Comparison of ENCODE assay signal across 3 worm cellular contexts in genomic region chrII:6715853-6716252, ce11.
A peak's percentile ranks its signal among the peaks of the same experiment; 100 is the strongest.
TF ChIP-seq lines count a peak whose summit lies in the region.

No protein-coding gene starts in this region.

TF ChIP-seq in whole organism, L1 larva, 84 proteins besides CTCF, POLR2A, EP300 and RAD21:
- TF ChIP-seq blmp-1 (tag; optimal IDR thresholded peaks at IDR 0.05; lab: Kevin White, UChicago) (peak; percentile 86), ets-5 (GFP tag; IDR thresholded peaks at IDR 0.05; lab: Robert Waterston, UW) (no peak)

TF ChIP-seq in whole organism, L2 larva, 48 proteins besides CTCF, POLR2A, EP300 and RAD21:
- peak; percentile 42 for TF ChIP-seq nhr-21 (tag; optimal IDR thresholded peaks at IDR 0.05; lab: Kevin White, UChicago)
- TF ChIP-seq sma-9 (GFP tag; optimal IDR thresholded peaks at IDR 0.05; lab: Kevin White, UChicago): peak; percentile 59
- TF ChIP-seq sma-9 (tag; optimal IDR thresholded peaks at IDR 0.05; lab: Kevin White, UChicago): no peak
- no peak for TF ChIP-seq elt-1 (tag; optimal IDR thresholded peaks at IDR 0.05; lab: Kevin White, UChicago)

TF ChIP-seq in whole organism, L3 larva, 47 proteins besides CTCF, POLR2A, EP300 and RAD21:
- TF ChIP-seq nhr-23 (tag; optimal IDR thresholded peaks at IDR 0.05; lab: Kevin White, UChicago) (peak; percentile 46), nhr-25 (tag; optimal IDR thresholded peaks at IDR 0.05; lab: Kevin White, UChicago) (no peak), elt-1 (tag; optimal IDR thresholded peaks at IDR 0.05; lab: Kevin White, UChicago) (no peak), nhr-237 (tag; optimal IDR thresholded peaks at IDR 0.05; lab: Kevin White, UChicago) (no peak), nhr-43 (tag; optimal IDR thresholded peaks at IDR 0.05; lab: Kevin White, UChicago; ENCODE audit: poor library complexity, severe bottlenecking) (peak; percentile 35), ama-1 (optimal IDR thresholded peaks at IDR 0.05; lab: Kevin White, UChicago) (peak; percentile 28)

Comparison
In these comparisons a context has a peak if more than half of its experiments do, and no peak if none do; other contexts are left out.
1. Of the 22 proteins assayed by ChIP-seq in both whole organism, L1 larva and whole organism, L2 larva: peak only in whole organism, L1 larva: blmp-1; only in whole organism, L2 larva: none; in both: none; in neither: 21.